Fruit fly (Drosophila melanogaster): ENCODE data around the gene Dysb.

The Dysb gene

DNA sequence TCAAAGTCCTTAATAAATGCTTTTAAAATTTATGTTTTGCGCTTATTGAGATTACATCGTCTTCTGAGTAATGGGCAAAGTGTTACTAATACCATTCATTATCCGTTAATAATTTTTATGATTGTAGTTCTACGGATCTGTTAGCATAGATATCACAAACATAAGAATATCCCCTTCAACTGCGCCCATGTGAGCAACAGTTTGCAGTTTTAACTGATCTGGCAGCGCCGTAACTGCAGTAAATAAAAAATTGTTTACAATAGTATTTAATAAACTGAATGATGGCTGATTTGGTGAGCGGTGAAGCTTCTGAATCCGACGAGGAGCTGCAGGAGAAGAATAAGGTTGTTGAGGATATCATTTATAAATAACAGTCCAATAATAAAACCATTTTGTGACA, 2.5 kb downstream of the Dysb start, which contains the start of gene Blos3 (continued):
- TF ChIP-seq lola (GFP tag; optimal IDR thresholded peaks at IDR 0.05) (peak in 1 of 3 experiments; percentile 26), ab (GFP tag; optimal IDR thresholded peaks at IDR 0.05) (no peak), CG7963 (GFP tag; IDR thresholded peaks at IDR 0.05; ENCODE audit: partially characterized antibody) (no peak), da (GFP tag; optimal IDR thresholded peaks at IDR 0.05) (no peak), ken (GFP tag; IDR thresholded peaks at IDR 0.05) (peak; percentile 67; the same call in 1 of the 3 replicates), eve (GFP tag; optimal IDR thresholded peaks at IDR 0.05) (no peak), Adf1 (GFP tag; IDR thresholded peaks at IDR 0.05) (no peak), CG32772 (GFP tag; IDR thresholded peaks at IDR 0.05) (no peak), Nf-YC (tag; optimal IDR thresholded peaks at IDR 0.05) (no peak), CG8281 (tag; optimal IDR thresholded peaks at IDR 0.05) (no peak), Vsx1 (GFP tag; optimal IDR thresholded peaks at IDR 0.05) (no peak), CG6683 (GFP tag; optimal IDR thresholded peaks at IDR 0.05) (no peak), sima (GFP tag; optimal IDR thresholded peaks at IDR 0.05) (peak; percentile 11), chif (GFP tag; optimal IDR thresholded peaks at IDR 0.05) (peak; percentile 7 to 13), Side (GFP tag; optimal IDR thresholded peaks at IDR 0.05) (peak; percentile 65), trem (tag; optimal IDR thresholded peaks at IDR 0.05) (peak; percentile 55), Bteb2 (GFP tag; optimal IDR thresholded peaks at IDR 0.05) (no peak), CG16863 (GFP tag; optimal IDR thresholded peaks at IDR 0.05) (peak; percentile 50), Camta (GFP tag; optimal IDR thresholded peaks at IDR 0.05) (peak; percentile 37), hb (GFP tag; IDR thresholded peaks at IDR 0.05; ENCODE audit: partially characterized antibody) (no peak), bowl (GFP tag; IDR thresholded peaks at IDR 0.05) (no peak), cg (GFP tag; optimal IDR thresholded peaks at IDR 0.05) (no peak), CTCF (GFP tag; optimal IDR thresholded peaks at IDR 0.05) (peak; percentile 10), Opbp (GFP tag; IDR thresholded peaks at IDR 0.05; ENCODE audit: partially characterized antibody) (no peak), MBD-R2 (GFP tag; IDR thresholded peaks at IDR 0.05) (peak; percentile 61), Lim3 (GFP tag; IDR thresholded peaks at IDR 0.05) (no peak), Awh (GFP tag; IDR thresholded peaks at IDR 0.05) (peak; percentile 38; the same call in 1 of the 2 replicates), CG7556 (GFP tag; optimal IDR thresholded peaks at IDR 0.05) (peak; percentile 37), Oaz (GFP tag; IDR thresholded peaks at IDR 0.05) (no peak), CG10565 (GFP tag; optimal IDR thresholded peaks at IDR 0.05) (no peak), odd (GFP tag; optimal IDR thresholded peaks at IDR 0.05) (no peak), CG30431 (GFP tag; optimal IDR thresholded peaks at IDR 0.05) (no peak), Doc2 (GFP tag; IDR thresholded peaks at IDR 0.05) (no peak), ato (GFP tag; IDR thresholded peaks at IDR 0.05; ENCODE audit: partially characterized antibody) (no peak), gcm (GFP tag; optimal IDR thresholded peaks at IDR 0.05) (no peak), Hmr (GFP tag; optimal IDR thresholded peaks at IDR 0.05) (peak; percentile 52), Bdp1 (GFP tag; optimal IDR thresholded peaks at IDR 0.05) (no peak), ase (GFP tag; IDR thresholded peaks at IDR 0.05) (no peak), CG4282 (GFP tag; optimal IDR thresholded peaks at IDR 0.05) (no peak), ap (GFP tag; IDR thresholded peaks at IDR 0.05) (0 out of 2 replicates have a peak, but pooled peaks have one; percentile 7), Xrp1 (GFP tag; IDR thresholded peaks at IDR 0.05) (peak; percentile 40; the same call in 1 of the 2 replicates), CG11398 (GFP tag; optimal IDR thresholded peaks at IDR 0.05) (no peak), Deaf1 (tag; optimal IDR thresholded peaks at IDR 0.05) (no peak), so (GFP tag; IDR thresholded peaks at IDR 0.05) (no peak), wek (GFP tag; optimal IDR thresholded peaks at IDR 0.05) (peak; percentile 73), CG18764 (GFP tag; optimal IDR thresholded peaks at IDR 0.05) (peak; percentile 19), CG7987 (GFP tag; optimal IDR thresholded peaks at IDR 0.05) (peak; percentile 46), CG15601 (tag; optimal IDR thresholded peaks at IDR 0.05) (peak; percentile 6), crol (GFP tag; IDR thresholded peaks at IDR 0.05) (no peak), hkb (optimal IDR thresholded peaks at IDR 0.05) (no peak), hkb (GFP tag; IDR thresholded peaks at IDR 0.05) (0 out of 2 replicates have a peak, but pooled peaks have one; percentile 34), dm (GFP tag; optimal IDR thresholded peaks at IDR 0.05) (no peak), z (GFP tag; IDR thresholded peaks at IDR 0.05) (no peak)
